Worm (Caenorhabditis elegans): ENCODE results near the gene T11F9.10.

- TF ChIP-seq dao-5 (tag; optimal IDR thresholded peaks at IDR 0.05) (no peak), him-1 (tag; optimal IDR thresholded peaks at IDR 0.05) (no peak)
These were observed 7.4 kb upstream of the T11F9.10 start, which contains the start of gene T11F9.22 for ce11 chrV:11479406-11479805.

All from whole organism, L4/young adult.